Worm (Caenorhabditis elegans) whole organism, late embryonic: ENCODE data around the gene spin-4.

Source experiments
- pag-3 ChIP-seq: sonication (generic microtip); optimal IDR thresholded peaks from 2 replicates; lab custom pipeline; 2016; ENCODE audit warnings: missing compliant biosample characterization, missing genetic modification characterization, borderline replicate concordance
- pha-4 ChIP-seq: fragments of 150-350 bp; optimal IDR thresholded peaks from 2 replicates; lab custom pipeline; 2018; ENCODE audit warnings: missing biosample characterization, missing genetic modification reagents, missing genetic modification characterization
- pqm-1 ChIP-seq: sonication (generic microtip); optimal IDR thresholded peaks from 2 replicates; lab custom pipeline; 2016; ENCODE audit warnings: missing genetic modification characterization, missing compliant biosample characterization
- unc-55 ChIP-seq: sonication (generic microtip); optimal IDR thresholded peaks from 2 replicates; lab custom pipeline; 2017; ENCODE audit warnings: missing biosample characterization, missing genetic modification reagents, missing genetic modification characterization

ce11 chrIII:12673382-12673970 lies 14.6 kb upstream of the spin-4 start, which contains the start of the genes taf-7.2 and elpc-2:
- no peak for TF ChIP-seq unc-55 (GFP tag; lab: Kevin White, UChicago)
- no peak for TF ChIP-seq pha-4
- TF ChIP-seq pag-3 (tag; lab: Kevin White, UChicago) = no peak
- no peak for TF ChIP-seq pqm-1 (tag; lab: Kevin White, UChicago)
